Fruit fly (Drosophila melanogaster) whole organism, embryonic: Measurements from ENCODE around the gene Vti1a.

Experiments
- Antp ChIP-seq: fragments of 200-800 bp; sonication (Bioruptor generic); optimal IDR thresholded peaks from 3 replicates; lab custom pipeline; 2016; ENCODE audit warnings: missing biosample characterization, missing genetic modification characterization
- CG10147 ChIP-seq: fragments of 200-800 bp; sonication (Bioruptor generic); optimal IDR thresholded peaks from 2 replicates; lab custom pipeline; 2019; ENCODE audit warnings: missing biosample characterization, mild to moderate bottlenecking, missing genetic modification characterization, moderate library complexity
- CG10565 ChIP-seq: fragments of 200-800 bp; sonication (Bioruptor generic); optimal IDR thresholded peaks from 3 replicates; lab custom pipeline; 2016; ENCODE audit warnings: missing biosample characterization, mild to moderate bottlenecking, missing genetic modification characterization
- CG10654 ChIP-seq: fragments of 200-800 bp; sonication (Bioruptor generic); optimal IDR thresholded peaks from 2 replicates; lab custom pipeline; 2016; ENCODE audit warnings: missing biosample characterization, missing genetic modification characterization
- CG11085 ChIP-seq: fragments of 200-800 bp; sonication (Bioruptor generic); IDR thresholded peaks from 2 replicates; pipeline ENCODE4 v1.3.6; 2022; ENCODE audit warnings: missing biosample characterization, missing genetic modification characterization
- CG12769 ChIP-seq: fragments of 200-800 bp; sonication (Bioruptor generic); optimal IDR thresholded peaks from 2 replicates; lab custom pipeline; 2019; ENCODE audit warnings: missing biosample characterization, mild to moderate bottlenecking, missing genetic modification characterization, moderate library complexity
- CG15073 ChIP-seq: fragments of 200-800 bp; sonication (Bioruptor generic); optimal IDR thresholded peaks from 2 replicates; lab custom pipeline; 2016; ENCODE audit warnings: missing biosample characterization, missing genetic modification characterization
- CG16863 ChIP-seq: fragments of 200-800 bp; sonication (Bioruptor generic); optimal IDR thresholded peaks from 3 replicates; lab custom pipeline; 2016; ENCODE audit warnings: missing biosample characterization, missing genetic modification characterization
- CG17186 ChIP-seq: fragments of 200-800 bp; sonication (Bioruptor generic); optimal IDR thresholded peaks from 3 replicates; lab custom pipeline; 2017; ENCODE audit warnings: missing biosample characterization, missing genetic modification reagents, missing genetic modification characterization
- CG17328 ChIP-seq: fragments of 200-800 bp; sonication (Bioruptor generic); IDR thresholded peaks from 2 replicates; pipeline ENCODE4 v1.3.6; 2022; ENCODE audit warnings: missing biosample characterization, missing genetic modification characterization
- CG17359 ChIP-seq: fragments of 200-800 bp; sonication (Bioruptor generic); optimal IDR thresholded peaks from 3 replicates; lab custom pipeline; 2018; ENCODE audit warnings: missing biosample characterization, mild to moderate bottlenecking, missing genetic modification characterization, moderate library complexity
- CG17912 ChIP-seq: fragments of 200-800 bp; sonication (Bioruptor generic); optimal IDR thresholded peaks from 2 replicates; lab custom pipeline; 2018; ENCODE audit warnings: missing biosample characterization, mild to moderate bottlenecking, missing genetic modification characterization
- CG31365 ChIP-seq: fragments of 200-800 bp; sonication (Bioruptor generic); optimal IDR thresholded peaks from 2 replicates; lab custom pipeline; 2018; ENCODE audit warnings: missing biosample characterization, mild to moderate bottlenecking, missing genetic modification characterization
- CG32532 ChIP-seq: fragments of 200-800 bp; sonication (Bioruptor generic); IDR thresholded peaks from 2 replicates; pipeline ENCODE4 v1.3.6; 2022; ENCODE audit warnings: missing biosample characterization, missing genetic modification characterization
- CG4282 ChIP-seq: fragments of 200-800 bp; sonication (Bioruptor generic); optimal IDR thresholded peaks from 2 replicates; lab custom pipeline; 2016; ENCODE audit warnings: missing biosample characterization, missing genetic modification characterization
- CG5245 ChIP-seq: fragments of 200-800 bp; sonication (Bioruptor generic); optimal IDR thresholded peaks from 3 replicates; lab custom pipeline; 2016; ENCODE audit warnings: missing biosample characterization, missing genetic modification characterization
- CG6254 ChIP-seq: fragments of 200-800 bp; sonication (Bioruptor generic); optimal IDR thresholded peaks from 3 replicates; lab custom pipeline; 2017; ENCODE audit warnings: mild to moderate bottlenecking, missing biosample characterization, missing genetic modification reagents, missing genetic modification characterization
- CG6791 ChIP-seq: fragments of 200-800 bp; sonication (Bioruptor generic); IDR thresholded peaks from 3 replicates; pipeline ENCODE4 v1.3.6; 2022; ENCODE audit warnings: missing biosample characterization, missing genetic modification characterization; ENCODE audit not compliant: partially characterized antibody
- CG7928 ChIP-seq: fragments of 200-800 bp; sonication (Bioruptor generic); optimal IDR thresholded peaks from 2 replicates; lab custom pipeline; 2017; ENCODE audit warnings: missing biosample characterization, mild to moderate bottlenecking, missing genetic modification characterization
- CG8765 ChIP-seq: fragments of 200-800 bp; sonication (Bioruptor generic); IDR thresholded peaks from 2 replicates; pipeline ENCODE4 v1.3.6; 2022; ENCODE audit warnings: missing biosample characterization, missing genetic modification characterization
- CG8924 ChIP-seq: fragments of 200-800 bp; optimal IDR thresholded peaks from 3 replicates; lab custom pipeline; 2019; ENCODE audit warnings: missing biosample characterization, mild to moderate bottlenecking, missing genetic modification characterization, moderate library complexity
- D19B ChIP-seq: fragments of 200-800 bp; sonication (Bioruptor generic); optimal IDR thresholded peaks from 2 replicates; lab custom pipeline; 2017; ENCODE audit warnings: missing biosample characterization, mild to moderate bottlenecking, missing genetic modification characterization
- Doc2 ChIP-seq: fragments of 200-800 bp; sonication (Bioruptor generic); IDR thresholded peaks from 2 replicates; pipeline ENCODE4 v1.3.6; 2022; ENCODE audit warnings: missing biosample characterization, missing genetic modification characterization
- Fer2 ChIP-seq: fragments of 200-800 bp; sonication (Bioruptor generic); optimal IDR thresholded peaks from 2 replicates; lab custom pipeline; 2018; ENCODE audit warnings: missing biosample characterization, mild to moderate bottlenecking, missing genetic modification characterization, moderate library complexity
- Hsf ChIP-seq: fragments of 200-800 bp; sonication (Bioruptor generic); optimal IDR thresholded peaks from 3 replicates; lab custom pipeline; 2016; ENCODE audit warnings: missing biosample characterization, missing genetic modification characterization
- Lpt ChIP-seq: fragments of >200 bp; optimal IDR thresholded peaks from 2 replicates; lab custom pipeline; 2018; ENCODE audit warnings: missing biosample characterization, missing genetic modification characterization
- Mrtf ChIP-seq: fragments of 200-800 bp; sonication (Bioruptor generic); IDR thresholded peaks from 3 replicates; pipeline ENCODE4 v1.3.6; 2022; ENCODE audit warnings: missing biosample characterization, missing genetic modification characterization
- Neu2 ChIP-seq: fragments of 200-800 bp; sonication (Bioruptor generic); optimal IDR thresholded peaks from 3 replicates; lab custom pipeline; 2016; ENCODE audit warnings: missing biosample characterization, missing genetic modification characterization, borderline replicate concordance
- Nf-YB ChIP-seq: fragments of 200-800 bp; sonication (Bioruptor generic); optimal IDR thresholded peaks from 3 replicates; lab custom pipeline; 2019; ENCODE audit warnings: missing biosample characterization, mild to moderate bottlenecking, missing genetic modification characterization, moderate library complexity
- Scr ChIP-seq: fragments of 200-800 bp; sonication (Bioruptor generic); IDR thresholded peaks from 2 replicates; pipeline ENCODE4 v1.3.6; 2022; ENCODE audit warnings: missing biosample characterization, missing genetic modification characterization; ENCODE audit not compliant: partially characterized antibody
- Taf1 ChIP-seq: fragments of 200-800 bp; sonication (Bioruptor generic); IDR thresholded peaks from 2 replicates; pipeline ENCODE4 v1.3.6; 2022; ENCODE audit warnings: missing biosample characterization, missing genetic modification characterization
- al ChIP-seq: fragments of 200-800 bp; sonication (Bioruptor generic); IDR thresholded peaks from 2 replicates; pipeline ENCODE4 v1.3.6; 2022; ENCODE audit warnings: missing biosample characterization, missing genetic modification characterization
- ase ChIP-seq: fragments of 200-800 bp; sonication (Bioruptor generic); IDR thresholded peaks from 3 replicates; pipeline ENCODE4 v1.3.6; 2022; ENCODE audit warnings: missing biosample characterization, missing genetic modification characterization
- az2 ChIP-seq: fragments of 200-800 bp; sonication (Bioruptor generic); optimal IDR thresholded peaks from 3 replicates; lab custom pipeline; 2016; ENCODE audit warnings: missing biosample characterization, missing genetic modification characterization
- br ChIP-seq: fragments of >200 bp; optimal IDR thresholded peaks from 2 replicates; lab custom pipeline; 2017
- bsh ChIP-seq, 2 experiments: fragments of 200-800 bp; sonication (Bioruptor generic); optimal IDR thresholded peaks; 2 replicates each; lab custom pipeline; 2017 to 2018; ENCODE audit warnings: mild to moderate bottlenecking in 2 of 2, missing biosample characterization in 2 of 2, missing genetic modification characterization in 2 of 2, moderate library complexity in 1 of 2
- caup ChIP-seq: fragments of 200-800 bp; sonication (Bioruptor generic); optimal IDR thresholded peaks from 3 replicates; lab custom pipeline; 2017; ENCODE audit warnings: missing biosample characterization, mild to moderate bottlenecking, missing genetic modification characterization, moderate library complexity; ENCODE audit not compliant: severe bottlenecking
- chn ChIP-seq: fragments of 200-800 bp; sonication (Bioruptor generic); optimal IDR thresholded peaks from 2 replicates; lab custom pipeline; 2016; ENCODE audit warnings: missing biosample characterization, missing genetic modification characterization
- corto ChIP-seq: fragments of 200-800 bp; sonication (Bioruptor generic); optimal IDR thresholded peaks from 2 replicates; lab custom pipeline; 2016; ENCODE audit warnings: missing biosample characterization, mild to moderate bottlenecking, missing genetic modification characterization, moderate library complexity
- disco-r ChIP-seq: fragments of 200-800 bp; sonication (Bioruptor generic); optimal IDR thresholded peaks from 2 replicates; lab custom pipeline; 2016; ENCODE audit warnings: missing biosample characterization, missing genetic modification characterization
- dpn ChIP-seq, 2 experiments: fragments of 200-800 bp; sonication (Bioruptor generic); optimal IDR thresholded peaks; 3 replicates each; lab custom pipeline; 2016; ENCODE audit warnings: missing biosample characterization in 2 of 2, missing genetic modification characterization in 2 of 2
- fd64A ChIP-seq: fragments of 200-800 bp; sonication (Bioruptor generic); optimal IDR thresholded peaks from 3 replicates; lab custom pipeline; 2018; ENCODE audit warnings: missing biosample characterization, mild to moderate bottlenecking, missing genetic modification characterization
- fru ChIP-seq: fragments of >200 bp; optimal IDR thresholded peaks from 2 replicates; lab custom pipeline; 2017
- inv ChIP-seq: fragments of 200-800 bp; sonication (Bioruptor generic); IDR thresholded peaks from 2 replicates; pipeline ENCODE4 v1.3.6; 2022; ENCODE audit warnings: missing biosample characterization, missing genetic modification characterization; ENCODE audit not compliant: partially characterized antibody
- jumu ChIP-seq: fragments of 200-800 bp; sonication (Bioruptor generic); optimal IDR thresholded peaks from 3 replicates; lab custom pipeline; 2016; ENCODE audit warnings: missing biosample characterization, missing genetic modification characterization
- knrl ChIP-seq: fragments of 200-800 bp; sonication (Bioruptor generic); IDR thresholded peaks from 3 replicates; pipeline ENCODE4 v1.3.6; 2022; ENCODE audit warnings: missing biosample characterization, missing genetic modification characterization; ENCODE audit not compliant: partially characterized antibody
- lab ChIP-seq: fragments of 200-800 bp; sonication (Bioruptor generic); optimal IDR thresholded peaks from 3 replicates; lab custom pipeline; 2017; ENCODE audit warnings: missing biosample characterization, missing genetic modification characterization, mild to moderate bottlenecking, moderate library complexity, missing genetic modification reagents
- oc ChIP-seq: fragments of 200-800 bp; sonication (Bioruptor generic); optimal IDR thresholded peaks from 2 replicates; lab custom pipeline; 2018; ENCODE audit warnings: missing biosample characterization, mild to moderate bottlenecking, missing genetic modification characterization, moderate library complexity
- rib ChIP-seq: fragments of 200-800 bp; sonication (Bioruptor generic); IDR thresholded peaks from 2 replicates; pipeline ENCODE4 v1.3.6; 2022; ENCODE audit warnings: missing biosample characterization, missing genetic modification characterization
- tgo ChIP-seq: fragments of 200-800 bp; sonication (Bioruptor generic); IDR thresholded peaks from 3 replicates; pipeline ENCODE4 v1.3.6; 2022; ENCODE audit warnings: missing biosample characterization, missing genetic modification characterization
- tio ChIP-seq: fragments of 200-800 bp; sonication (Bioruptor generic); optimal IDR thresholded peaks from 2 replicates; lab custom pipeline; 2017; ENCODE audit warnings: missing biosample characterization, missing genetic modification characterization, inconsistent platforms

Vti1a gene

DNA sequence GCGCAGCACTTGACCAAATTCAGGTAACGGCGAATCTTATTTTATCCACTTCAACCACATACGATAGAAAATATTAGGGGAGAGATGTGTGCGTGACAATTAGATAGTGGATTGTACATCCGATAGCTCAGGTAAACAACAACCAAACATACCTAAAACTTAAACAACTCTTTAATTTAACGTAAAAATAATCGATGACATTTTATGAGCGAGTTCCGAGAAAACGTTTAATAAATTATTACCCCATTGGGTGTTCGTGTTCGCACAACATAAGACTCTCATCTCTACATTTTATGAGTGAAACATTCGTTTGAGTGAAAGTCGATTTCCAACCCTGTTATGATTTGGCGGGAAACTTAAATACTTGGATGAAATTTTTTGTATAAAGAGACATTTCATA, 12.5 kb downstream of the Vti1a start, which contains the start of gene CG17129 (continued):
- TF ChIP-seq az2 (GFP tag; lab: Kevin White, UChicago) (peak; percentile 72), br (no peak), fd64A (no peak), al (GFP tag; lab: Robert Waterston, UW) (peak; percentile 71), tio (GFP tag; lab: Kevin White, UChicago) (no peak), CG12769 (tag; lab: Kevin White, UChicago) (peak; percentile 83), CG6791 (GFP tag; lab: Robert Waterston, UW) (peak; percentile 90), D19B (GFP tag; lab: Kevin White, UChicago) (no peak), chn (GFP tag; lab: Kevin White, UChicago) (peak; percentile 73), lab (peak; percentile 73), Fer2 (tag; lab: Kevin White, UChicago) (peak; percentile 28), bsh (GFP tag; optimal IDR thresholded peaks at IDR 0.05; lab: Kevin White, UChicago) (peak in 1 of 2 experiments; percentile 74), Antp (GFP tag; lab: Kevin White, UChicago) (peak; percentile 81), CG8765 (0 out of 2 replicates have a peak, but pooled peaks have one; percentile 31), CG10654 (GFP tag; lab: Kevin White, UChicago) (peak; percentile 66), ase (peak; percentile 72), caup (GFP tag; lab: Kevin White, UChicago) (peak; percentile 59), Nf-YB (peak; percentile 31), CG32532 (GFP tag; lab: Robert Waterston, UW) (peak; percentile 74), disco-r (GFP tag; lab: Kevin White, UChicago) (peak; percentile 34), tgo (GFP tag; lab: Robert Waterston, UW) (peak; percentile 74), fru (lab: Kevin White, UChicago) (no peak), CG31365 (peak; percentile 16), Neu2 (no peak), CG10147 (GFP tag; lab: Kevin White, UChicago) (peak; percentile 66), inv (GFP tag; lab: Robert Waterston, UW) (peak; percentile 91), CG17186 (GFP tag; lab: Kevin White, UChicago) (peak; percentile 66), CG4282 (GFP tag; lab: Kevin White, UChicago) (no peak), rib (GFP tag; lab: Robert Waterston, UW) (peak; percentile 43; the same call in 1 of the 2 replicates), CG11085 (GFP tag; lab: Robert Waterston, UW) (peak; percentile 54), CG16863 (GFP tag; lab: Kevin White, UChicago) (peak; percentile 78), CG6254 (GFP tag; lab: Kevin White, UChicago) (no peak), corto (peak; percentile 25), CG17359 (peak; percentile 77), knrl (peak; percentile 98), CG15073 (GFP tag; lab: Kevin White, UChicago) (no peak), CG10565 (GFP tag; lab: Kevin White, UChicago) (no peak), CG5245 (GFP tag; lab: Kevin White, UChicago) (peak; percentile 69), Taf1 (peak; percentile 57; the same call in 1 of the 2 replicates), oc (tag; lab: Kevin White, UChicago) (peak; percentile 28), jumu (GFP tag; lab: Kevin White, UChicago) (peak; percentile 87), Hsf (GFP tag; lab: Kevin White, UChicago) (peak; percentile 71), dpn (GFP tag; optimal IDR thresholded peaks at IDR 0.05; lab: Kevin White, UChicago) (peak; percentile 85 to 86), CG7928 (GFP tag; lab: Kevin White, UChicago) (peak; percentile 90), Lpt (GFP tag; lab: Kevin White, UChicago) (no peak), CG17328 (GFP tag; lab: Robert Waterston, UW) (peak; percentile 76), CG17912 (GFP tag; lab: Kevin White, UChicago) (peak; percentile 2), Doc2 (GFP tag; lab: Robert Waterston, UW) (no peak), Mrtf (GFP tag; lab: Robert Waterston, UW) (peak; percentile 53; the same call in 2 of the 3 replicates), CG8924 (tag; lab: Kevin White, UChicago) (peak; percentile 67), Scr (GFP tag; lab: Robert Waterston, UW) (peak; percentile 98)
